Fruit fly (Drosophila melanogaster) whole organism, adult: ENCODE results near the gene Nfs1.

Experiments
- CG5204 ChIP-seq: fragments of 200-800 bp; sonication (Bioruptor generic); optimal IDR thresholded peaks from 2 replicates; lab custom pipeline; 2016; ENCODE audit warnings: missing biosample characterization, missing genetic modification characterization
- CG7045 ChIP-seq: fragments of 200-800 bp; sonication (Bioruptor generic); optimal IDR thresholded peaks from 2 replicates; lab custom pipeline; 2017; ENCODE audit warnings: missing biosample characterization, mild to moderate bottlenecking, missing genetic modification characterization
- CG7101 ChIP-seq: fragments of 200-800 bp; sonication (Bioruptor generic); optimal IDR thresholded peaks from 2 replicates; lab custom pipeline; 2018; ENCODE audit warnings: missing biosample characterization, mild to moderate bottlenecking, missing genetic modification characterization, moderate library complexity
- bab1 ChIP-seq: fragments of 200-800 bp; sonication (Bioruptor generic); optimal IDR thresholded peaks from 3 replicates; lab custom pipeline; 2019; ENCODE audit warnings: missing biosample characterization, mild to moderate bottlenecking, missing genetic modification characterization, moderate library complexity
- cic ChIP-seq: fragments of 200-800 bp; sonication (Bioruptor generic); optimal IDR thresholded peaks from 2 replicates; lab custom pipeline; 2017; ENCODE audit warnings: missing biosample characterization, mild to moderate bottlenecking, missing genetic modification characterization, moderate library complexity
- ovo ChIP-seq: fragments of 200-800 bp; sonication (Bioruptor generic); optimal IDR thresholded peaks from 2 replicates; lab custom pipeline; 2016; ENCODE audit warnings: missing biosample characterization, missing genetic modification characterization

- TF ChIP-seq bab1 (GFP tag; lab: Kevin White, UChicago) (no peak), ovo (no peak), cic (GFP tag; lab: Kevin White, UChicago) (no peak), CG5204 (GFP tag; lab: Kevin White, UChicago) (no peak), CG7045 (no peak), CG7101 (no peak)
Measured at dm6 chr2L:11960909-11961308, 38.5 kb upstream of the Nfs1 start.
